Fruit fly (Drosophila melanogaster) whole organism, embryonic: ENCODE data around the gene CG10570.

Source experiments
- BEAF-32 ChIP-seq: fragments of 200-800 bp; sonication (Bioruptor generic); optimal IDR thresholded peaks from 3 replicates; lab custom pipeline; 2017; ENCODE audit warnings: missing biosample characterization, missing genetic modification characterization, mild to moderate bottlenecking, moderate library complexity, missing genetic modification reagents
- CG11696 ChIP-seq: fragments of 200-800 bp; sonication (Bioruptor generic); IDR thresholded peaks from 2 replicates; pipeline ENCODE4 v1.3.6; 2022; ENCODE audit warnings: missing biosample characterization, missing genetic modification characterization
- CG15269 ChIP-seq: fragments of 200-800 bp; sonication (Bioruptor generic); optimal IDR thresholded peaks from 2 replicates; lab custom pipeline; 2018; ENCODE audit warnings: missing biosample characterization, mild to moderate bottlenecking, missing genetic modification characterization, moderate library complexity
- CG17186 ChIP-seq: fragments of 200-800 bp; sonication (Bioruptor generic); optimal IDR thresholded peaks from 3 replicates; lab custom pipeline; 2017; ENCODE audit warnings: missing biosample characterization, missing genetic modification reagents, missing genetic modification characterization
- CG17359 ChIP-seq: fragments of 200-800 bp; sonication (Bioruptor generic); optimal IDR thresholded peaks from 3 replicates; lab custom pipeline; 2018; ENCODE audit warnings: missing biosample characterization, mild to moderate bottlenecking, missing genetic modification characterization, moderate library complexity
- CG17361 ChIP-seq: fragments of 200-800 bp; sonication (Bioruptor generic); IDR thresholded peaks from 3 replicates; pipeline ENCODE4 v1.3.6; 2022; ENCODE audit warnings: missing biosample characterization, missing genetic modification characterization
- CG17802 ChIP-seq: fragments of 200-800 bp; sonication (Bioruptor generic); optimal IDR thresholded peaks from 2 replicates; lab custom pipeline; 2018; ENCODE audit warnings: missing biosample characterization, mild to moderate bottlenecking, missing genetic modification characterization, moderate library complexity
- CG18764 ChIP-seq: fragments of 200-800 bp; sonication (Bioruptor generic); optimal IDR thresholded peaks from 3 replicates; lab custom pipeline; 2016; ENCODE audit warnings: missing biosample characterization, missing genetic modification characterization
- CG34376 ChIP-seq: fragments of 200-800 bp; sonication (Bioruptor generic); optimal IDR thresholded peaks from 2 replicates; lab custom pipeline; 2018; ENCODE audit warnings: missing biosample characterization, mild to moderate bottlenecking, missing genetic modification characterization
- CG7271 ChIP-seq: fragments of 200-800 bp; sonication (Bioruptor generic); optimal IDR thresholded peaks from 2 replicates; lab custom pipeline; 2018; ENCODE audit warnings: missing biosample characterization, mild to moderate bottlenecking, missing genetic modification characterization, moderate library complexity
- CG7963 ChIP-seq: fragments of 200-800 bp; sonication (Bioruptor generic); IDR thresholded peaks from 3 replicates; pipeline ENCODE4 v1.3.6; 2022; ENCODE audit warnings: missing biosample characterization, missing genetic modification characterization; ENCODE audit not compliant: partially characterized antibody
- CG8290 ChIP-seq, 3 experiments: fragments of 200-800 bp; sonication (Bioruptor generic); optimal IDR thresholded peaks; 2 replicates each; lab custom pipeline; 2016 to 2019; ENCODE audit warnings: missing biosample characterization in 3 of 3, missing genetic modification characterization in 3 of 3, mild to moderate bottlenecking in 2 of 3, moderate library complexity in 1 of 3
- CG8478 ChIP-seq: fragments of >200 bp; optimal IDR thresholded peaks from 2 replicates; lab custom pipeline; 2018
- Camta ChIP-seq: fragments of 200-800 bp; sonication (Bioruptor generic); optimal IDR thresholded peaks from 2 replicates; lab custom pipeline; 2016; ENCODE audit warnings: missing biosample characterization, missing genetic modification characterization
- D ChIP-seq, 2 experiments: fragments of 200-800 bp in 1 of 2; fragments of >200 bp in 1 of 2; sonication (Bioruptor generic) in 1 of 2; optimal IDR thresholded peaks; 2 replicates in 1 of 2; 3 replicates in 1 of 2; lab custom pipeline; 2017; ENCODE audit warnings: mild to moderate bottlenecking in 1 of 2, missing biosample characterization in 1 of 2, missing genetic modification characterization in 1 of 2, missing genetic modification reagents in 1 of 2
- Dip3 ChIP-seq: fragments of 200-800 bp; sonication (Bioruptor generic); optimal IDR thresholded peaks from 3 replicates; lab custom pipeline; 2016; ENCODE audit warnings: missing biosample characterization, missing genetic modification characterization
- Dll ChIP-seq: fragments of 200-800 bp; sonication (Bioruptor generic); IDR thresholded peaks from 4 replicates; pipeline ENCODE4 v1.3.6; 2022; ENCODE audit warnings: missing biosample characterization, missing genetic modification characterization; ENCODE audit not compliant: partially characterized antibody
- Gsc ChIP-seq: fragments of 200-800 bp; sonication (Bioruptor generic); IDR thresholded peaks from 2 replicates; pipeline ENCODE4 v1.3.6; 2022; ENCODE audit warnings: missing biosample characterization, missing genetic modification characterization
- Gug ChIP-seq: fragments of 200-800 bp; sonication (Bioruptor generic); IDR thresholded peaks from 4 replicates; pipeline ENCODE4 v1.3.6; 2022; ENCODE audit warnings: missing biosample characterization, missing genetic modification characterization
- Max ChIP-seq: fragments of 200-800 bp; sonication (Bioruptor generic); optimal IDR thresholded peaks from 2 replicates; lab custom pipeline; 2016; ENCODE audit warnings: missing biosample characterization, mild to moderate bottlenecking, missing genetic modification characterization
- Tbp ChIP-seq: fragments of >200 bp; optimal IDR thresholded peaks from 2 replicates; lab custom pipeline; 2018; ENCODE audit warnings: missing biosample characterization, missing genetic modification characterization
- ap ChIP-seq: fragments of 200-800 bp; sonication (Bioruptor generic); IDR thresholded peaks from 2 replicates; pipeline ENCODE4 v1.3.6; 2022; ENCODE audit warnings: missing biosample characterization, missing genetic modification characterization
- bcd ChIP-seq: fragments of 200-800 bp; sonication (Bioruptor generic); optimal IDR thresholded peaks from 2 replicates; lab custom pipeline; 2017; ENCODE audit warnings: missing biosample characterization, mild to moderate bottlenecking, missing genetic modification characterization
- cg ChIP-seq: fragments of 200-800 bp; sonication (Bioruptor generic); optimal IDR thresholded peaks from 3 replicates; lab custom pipeline; 2019; ENCODE audit warnings: missing biosample characterization, mild to moderate bottlenecking, missing genetic modification characterization, moderate library complexity
- cwo ChIP-seq: fragments of 200-800 bp; sonication (Bioruptor generic); optimal IDR thresholded peaks from 3 replicates; lab custom pipeline; 2017; ENCODE audit warnings: missing biosample characterization, missing genetic modification characterization, mild to moderate bottlenecking, moderate library complexity, missing genetic modification reagents
- disco-r ChIP-seq: fragments of 200-800 bp; sonication (Bioruptor generic); optimal IDR thresholded peaks from 2 replicates; lab custom pipeline; 2016; ENCODE audit warnings: missing biosample characterization, missing genetic modification characterization
- fd64A ChIP-seq: fragments of 200-800 bp; sonication (Bioruptor generic); optimal IDR thresholded peaks from 3 replicates; lab custom pipeline; 2018; ENCODE audit warnings: missing biosample characterization, mild to moderate bottlenecking, missing genetic modification characterization
- gcm ChIP-seq: fragments of 200-800 bp; sonication (Bioruptor generic); optimal IDR thresholded peaks from 2 replicates; lab custom pipeline; 2019; ENCODE audit warnings: missing biosample characterization, mild to moderate bottlenecking, missing genetic modification characterization, moderate library complexity
- grau ChIP-seq: fragments of 200-800 bp; optimal IDR thresholded peaks from 3 replicates; lab custom pipeline; 2019; ENCODE audit warnings: missing biosample characterization, mild to moderate bottlenecking, missing genetic modification characterization, moderate library complexity
- hth ChIP-seq: fragments of >200 bp; optimal IDR thresholded peaks from 2 replicates; lab custom pipeline; 2017; ENCODE audit warnings: inconsistent platforms
- jigr1 ChIP-seq: fragments of 200-800 bp; sonication (Bioruptor generic); IDR thresholded peaks from 3 replicates; pipeline ENCODE4 v1.3.6; 2022; ENCODE audit warnings: missing biosample characterization, missing genetic modification characterization
- jing ChIP-seq: fragments of 200-800 bp; sonication (Bioruptor generic); optimal IDR thresholded peaks from 2 replicates; lab custom pipeline; 2018; ENCODE audit warnings: missing biosample characterization, mild to moderate bottlenecking, missing genetic modification characterization
- kah ChIP-seq: fragments of 200-800 bp; sonication (Bioruptor generic); optimal IDR thresholded peaks from 2 replicates; lab custom pipeline; 2018; ENCODE audit warnings: missing biosample characterization, mild to moderate bottlenecking, missing genetic modification characterization
- lov ChIP-seq, 2 experiments: fragments of 200-800 bp in 1 of 2; fragments of >200 bp in 1 of 2; sonication (Bioruptor generic) in 1 of 2; IDR thresholded peaks in 1 of 2; optimal IDR thresholded peaks in 1 of 2; 2 replicates in 1 of 2; 3 replicates in 1 of 2; pipeline versions ENCODE4 v1.3.6 to Lab custom; 2017 to 2022; ENCODE audit warnings: missing biosample characterization in 1 of 2, missing genetic modification characterization in 1 of 2
- nom ChIP-seq: fragments of 200-800 bp; sonication (Bioruptor generic); optimal IDR thresholded peaks from 2 replicates; lab custom pipeline; 2017; ENCODE audit warnings: missing biosample characterization, missing genetic modification characterization, mild to moderate bottlenecking, moderate library complexity, missing genetic modification reagents
- peb ChIP-seq: fragments of 200-800 bp; sonication (Bioruptor generic); IDR thresholded peaks from 2 replicates; pipeline ENCODE4 v1.3.6; 2022; ENCODE audit warnings: missing biosample characterization, missing genetic modification characterization
- slbo ChIP-seq: fragments of 200-800 bp; sonication (Bioruptor generic); IDR thresholded peaks from 2 replicates; pipeline ENCODE4 v1.3.6; 2022; ENCODE audit warnings: missing biosample characterization, missing genetic modification characterization
- ssp ChIP-seq: fragments of 200-800 bp; sonication (Bioruptor generic); IDR thresholded peaks from 2 replicates; pipeline ENCODE4 v1.3.6; 2022; ENCODE audit warnings: missing biosample characterization, missing genetic modification characterization
- twi ChIP-seq: fragments of 200-800 bp; optimal IDR thresholded peaks from 2 replicates; lab custom pipeline; 2019; ENCODE audit warnings: missing biosample characterization, mild to moderate bottlenecking, missing genetic modification characterization, moderate library complexity
- unc-4 ChIP-seq: fragments of 200-800 bp; sonication (Bioruptor generic); IDR thresholded peaks from 2 replicates; pipeline ENCODE4 v1.3.6; 2022; ENCODE audit warnings: missing biosample characterization, missing genetic modification characterization; ENCODE audit not compliant: partially characterized antibody
- zen ChIP-seq: fragments of 200-800 bp; sonication (Bioruptor generic); optimal IDR thresholded peaks from 3 replicates; lab custom pipeline; 2018; ENCODE audit warnings: missing biosample characterization, mild to moderate bottlenecking, missing genetic modification characterization, moderate library complexity
- zf30C ChIP-seq: fragments of 200-800 bp; sonication (Bioruptor generic); optimal IDR thresholded peaks from 3 replicates; lab custom pipeline; 2018; ENCODE audit warnings: missing biosample characterization, mild to moderate bottlenecking, missing genetic modification characterization

Gene CG10570

dm6 chr2L:18805637-18806403 lies 5.2 kb downstream of the CG10570 start (continued):
- TF ChIP-seq CG8290 (GFP tag; optimal IDR thresholded peaks at IDR 0.05; lab: Kevin White, UChicago) (no peak), CG8290 (tag; optimal IDR thresholded peaks at IDR 0.05; lab: Kevin White, UChicago) (no peak), grau (tag; lab: Kevin White, UChicago) (no peak), cg (GFP tag; lab: Kevin White, UChicago) (peak; percentile 48), Max (GFP tag; lab: Kevin White, UChicago) (no peak), hth (lab: Kevin White, UChicago) (no peak), nom (GFP tag; lab: Kevin White, UChicago) (no peak), CG17361 (no peak), CG11696 (GFP tag; lab: Robert Waterston, UW) (no peak), CG8478 (no peak), Dll (GFP tag; lab: Robert Waterston, UW) (no peak)

DNA sequence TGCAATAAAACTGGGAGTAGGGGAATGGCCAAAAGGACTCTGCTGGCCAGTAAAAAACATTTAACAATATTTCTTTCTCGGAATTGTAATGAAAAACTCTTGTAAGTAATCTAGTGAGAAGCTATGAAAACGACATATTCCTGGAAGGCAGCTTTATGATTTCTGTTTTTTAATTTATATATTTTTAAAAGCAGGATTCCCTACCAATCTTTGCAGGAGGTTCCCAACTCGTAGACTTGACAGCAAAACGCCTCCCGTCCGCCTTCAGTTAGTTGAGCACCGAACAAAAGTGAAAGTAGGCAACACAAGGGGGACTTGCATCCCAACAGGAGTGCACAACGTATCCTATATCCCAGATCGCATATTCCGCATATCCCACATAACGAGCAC lies 5.8 kb downstream of the CG10570 start, which contains the start of gene CG43814:
Gene CG43814, minus strand, starts transcription at position 101 of the 390 bp plus-strand sequence.
- TF ChIP-seq slbo (GFP tag; lab: Robert Waterston, UW) (no peak), CG7271 (no peak), ap (GFP tag; lab: Robert Waterston, UW) (no peak), Tbp (GFP tag; lab: Kevin White, UChicago) (no peak), bcd (no peak)
- TF ChIP-seq, all 482 proteins: peak for 0

DNA sequence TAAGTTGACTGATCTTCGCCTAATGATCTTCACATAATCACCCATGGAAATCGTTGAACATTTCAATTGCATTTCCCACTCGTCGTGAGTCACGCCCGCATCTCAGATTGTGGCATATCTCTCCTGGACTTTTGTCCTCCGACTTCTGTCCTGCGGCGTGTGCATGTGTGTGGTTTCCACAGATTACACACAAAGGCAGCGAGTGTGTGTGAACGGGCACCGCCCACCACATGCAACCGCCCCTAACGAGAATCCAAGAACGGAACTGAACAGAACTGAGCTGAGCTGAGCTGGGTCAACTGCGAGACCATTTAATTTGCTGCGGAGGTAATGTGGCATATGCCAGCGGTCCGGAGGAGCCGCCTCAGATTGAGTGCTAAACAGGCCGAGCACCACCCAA lies 9.3 kb downstream of the CG10570 start:
- TF ChIP-seq cg (GFP tag; lab: Kevin White, UChicago): peak; percentile 12
- TF ChIP-seq zf30C (GFP tag; lab: Kevin White, UChicago): no peak
- no peak for TF ChIP-seq Gsc
- TF ChIP-seq Gug (GFP tag; lab: Robert Waterston, UW): no peak
- TF ChIP-seq jigr1: no peak
- TF ChIP-seq disco-r (GFP tag; lab: Kevin White, UChicago): no peak
- TF ChIP-seq CG18764 (GFP tag; lab: Kevin White, UChicago): no peak
- peak; percentile 54 for TF ChIP-seq D (optimal IDR thresholded peaks at IDR 0.05; lab: Kevin White, UChicago)
- no peak for TF ChIP-seq D (GFP tag; optimal IDR thresholded peaks at IDR 0.05; lab: Kevin White, UChicago)
- peak; percentile 36 for TF ChIP-seq BEAF-32 (GFP tag; lab: Kevin White, UChicago)
- no peak for TF ChIP-seq cwo (GFP tag; lab: Kevin White, UChicago)
- TF ChIP-seq twi (tag; lab: Kevin White, UChicago): peak; percentile 90
- no peak for TF ChIP-seq CG8290 (GFP tag; optimal IDR thresholded peaks at IDR 0.05; lab: Kevin White, UChicago)
- TF ChIP-seq CG8290 (tag; optimal IDR thresholded peaks at IDR 0.05; lab: Kevin White, UChicago): no peak
- TF ChIP-seq Dip3 (GFP tag; lab: Kevin White, UChicago): no peak
- no peak for TF ChIP-seq jing
- no peak for TF ChIP-seq peb (GFP tag; lab: Robert Waterston, UW)
- TF ChIP-seq gcm (GFP tag; lab: Kevin White, UChicago): peak; percentile 15
- no peak for TF ChIP-seq CG7963
- no peak for TF ChIP-seq CG17186
- no peak for TF ChIP-seq ssp (GFP tag; lab: Robert Waterston, UW)
- no peak for TF ChIP-seq Camta (GFP tag; lab: Kevin White, UChicago)
- no peak for TF ChIP-seq kah
- no peak for TF ChIP-seq fd64A (GFP tag; lab: Kevin White, UChicago)
- TF ChIP-seq zen (tag; lab: Kevin White, UChicago): peak; percentile 24
- TF ChIP-seq CG34376 (GFP tag; lab: Kevin White, UChicago): no peak
- TF ChIP-seq CG15269 (tag; lab: Kevin White, UChicago): no peak
- peak; percentile 66 for TF ChIP-seq CG17802
- TF ChIP-seq unc-4: no peak
- TF ChIP-seq CG17359 (tag; lab: Kevin White, UChicago): no peak
- no peak for TF ChIP-seq lov (optimal IDR thresholded peaks at IDR 0.05; lab: Kevin White, UChicago)
- TF ChIP-seq lov (GFP tag; IDR thresholded peaks at IDR 0.05; lab: Robert Waterston, UW): 0 out of 3 replicates have a peak, but pooled peaks have one; percentile 29
